Fruit fly (Drosophila melanogaster): ENCODE measurements around the gene CG4766.
A peak's percentile ranks its signal among the peaks of the same experiment; 100 is the strongest.

The CG4766 gene

DNA sequence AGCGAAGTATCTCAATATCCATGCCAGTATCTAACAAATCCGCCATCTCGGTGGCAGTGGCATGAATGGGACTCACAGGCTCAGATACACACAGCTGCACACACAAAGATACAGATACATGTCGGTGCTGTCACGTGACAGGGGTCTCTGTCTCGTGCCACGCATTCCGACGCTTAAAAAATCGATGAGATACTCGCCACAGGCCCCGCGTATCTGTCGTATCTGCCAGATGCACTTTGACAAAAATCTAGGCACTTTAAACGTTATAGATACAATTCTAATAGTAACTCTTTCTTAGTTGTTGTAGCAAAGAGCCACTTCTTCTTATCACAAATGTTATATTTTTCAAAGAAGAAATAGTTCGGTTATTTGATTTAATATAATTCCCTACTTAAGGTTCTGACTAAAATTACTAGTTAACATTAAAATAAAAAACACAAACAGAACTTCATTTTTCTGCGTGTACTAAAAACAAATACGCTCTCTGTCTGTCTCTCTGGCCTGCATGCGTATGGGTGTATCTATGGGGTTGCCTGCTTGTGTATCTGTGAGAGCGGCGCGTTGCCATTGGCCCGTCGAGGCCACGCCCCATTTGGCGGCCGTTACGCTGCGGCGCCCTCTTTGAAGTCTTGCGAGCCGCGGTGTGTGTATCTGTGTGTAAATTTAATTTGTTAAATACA is at the start of gene CG4766 (continued):
- peak; percentile 59 for TF ChIP-seq Deaf1 (tag; optimal IDR thresholded peaks at IDR 0.05)
- TF ChIP-seq Ets65A (GFP tag): peak; percentile 84
- peak; percentile 52; the same call in 1 of the 2 replicates for TF ChIP-seq ro (GFP tag; IDR thresholded peaks at IDR 0.05)
- peak; percentile 69 for TF ChIP-seq ac (GFP tag; optimal IDR thresholded peaks at IDR 0.05)
- TF ChIP-seq ewg (GFP tag; optimal IDR thresholded peaks at IDR 0.05): peak; percentile 77
- peak; percentile 21 for TF ChIP-seq Kr (GFP tag; optimal IDR thresholded peaks at IDR 0.05)
- peak; percentile 72 for TF ChIP-seq CG12155 (GFP tag; optimal IDR thresholded peaks at IDR 0.05)
- TF ChIP-seq CG6765 (GFP tag; optimal IDR thresholded peaks at IDR 0.05): peak; percentile 60
- peak; percentile 48 for TF ChIP-seq CG3065 (GFP tag; optimal IDR thresholded peaks at IDR 0.05)
- peak; percentile 62; the same call in 1 of the 2 replicates for TF ChIP-seq esg (GFP tag; conservative IDR thresholded peaks at IDR 0.05)
- peak; percentile 57; the same call in 1 of the 2 replicates for TF ChIP-seq sens-2 (GFP tag; IDR thresholded peaks at IDR 0.05)
- TF ChIP-seq cato (GFP tag; optimal IDR thresholded peaks at IDR 0.05; ENCODE audit: borderline replicate concordance): peak; percentile 69
- TF ChIP-seq Stat92E (GFP tag; optimal IDR thresholded peaks at IDR 0.05): peak in 1 of 3 experiments; percentile 48
- TF ChIP-seq CG43689 (GFP tag; IDR thresholded peaks at IDR 0.05): 0 out of 2 replicates have a peak, but pooled peaks have one; percentile 22
- peak; percentile 56; the same call in 1 of the 3 replicates for TF ChIP-seq CG2199 (GFP tag; IDR thresholded peaks at IDR 0.05)
- TF ChIP-seq ssp (GFP tag; IDR thresholded peaks at IDR 0.05): peak; percentile 62
- 0 out of 2 replicates have a peak, but pooled peaks have one; percentile 31 for TF ChIP-seq CG10321 (GFP tag; IDR thresholded peaks at IDR 0.05)
- peak; percentile 94 for TF ChIP-seq CG33557 (GFP tag; optimal IDR thresholded peaks at IDR 0.05)
- no peak for TF ChIP-seq Scr (GFP tag; IDR thresholded peaks at IDR 0.05; ENCODE audit: partially characterized antibody)
- no peak for TF ChIP-seq Rx (GFP tag; IDR thresholded peaks at IDR 0.05)
- TF ChIP-seq dm (GFP tag; optimal IDR thresholded peaks at IDR 0.05): peak; percentile 68
- peak; percentile 92 for TF ChIP-seq CG9727 (GFP tag; optimal IDR thresholded peaks at IDR 0.05)
- peak; percentile 85 for TF ChIP-seq CG1602 (GFP tag; optimal IDR thresholded peaks at IDR 0.05)
- no peak for TF ChIP-seq Hey (tag; optimal IDR thresholded peaks at IDR 0.05)
- peak; percentile 61 for TF ChIP-seq Jarid2 (GFP tag; optimal IDR thresholded peaks at IDR 0.05)
- TF ChIP-seq grn (GFP tag; optimal IDR thresholded peaks at IDR 0.05): peak; percentile 73
- peak; percentile 63 for TF ChIP-seq CG12942 (GFP tag; optimal IDR thresholded peaks at IDR 0.05)
- TF ChIP-seq Chrac-16 (GFP tag; optimal IDR thresholded peaks at IDR 0.05): peak; percentile 86
- no peak for TF ChIP-seq toy (GFP tag; IDR thresholded peaks at IDR 0.05)
- TF ChIP-seq ara (GFP tag; IDR thresholded peaks at IDR 0.05): peak; percentile 80
- TF ChIP-seq da (GFP tag; optimal IDR thresholded peaks at IDR 0.05): peak; percentile 52
- TF ChIP-seq Lim3 (GFP tag; IDR thresholded peaks at IDR 0.05): no peak; the same call in 1 of the 2 replicates
- TF ChIP-seq Doc3 (GFP tag; IDR thresholded peaks at IDR 0.05; ENCODE audit: partially characterized antibody): no peak
- peak; percentile 74 for TF ChIP-seq Hmx (GFP tag; optimal IDR thresholded peaks at IDR 0.05)
- peak; percentile 97 for TF ChIP-seq Nf-YC (tag; optimal IDR thresholded peaks at IDR 0.05)
- peak; percentile 86 for TF ChIP-seq CG4404 (GFP tag; IDR thresholded peaks at IDR 0.05)
- peak; percentile 29 for TF ChIP-seq CG15514 (GFP tag; optimal IDR thresholded peaks at IDR 0.05)
- TF ChIP-seq CG17829 (tag; optimal IDR thresholded peaks at IDR 0.05): peak; percentile 93
- peak; percentile 32; the same call in 1 of the 3 replicates for TF ChIP-seq B-H1 (GFP tag; IDR thresholded peaks at IDR 0.05)
- peak; percentile 40 for TF ChIP-seq CG7987 (GFP tag; optimal IDR thresholded peaks at IDR 0.05)
- peak; percentile 69 for TF ChIP-seq E2f2 (GFP tag; IDR thresholded peaks at IDR 0.05)
- peak; percentile 36 for TF ChIP-seq CG13894 (tag; optimal IDR thresholded peaks at IDR 0.05)
- peak; percentile 60 for TF ChIP-seq corto (GFP tag; optimal IDR thresholded peaks at IDR 0.05)
- TF ChIP-seq zen (tag; optimal IDR thresholded peaks at IDR 0.05): peak; percentile 88
- TF ChIP-seq CG15073 (GFP tag; optimal IDR thresholded peaks at IDR 0.05): peak; percentile 51
- TF ChIP-seq Dref (GFP tag; IDR thresholded peaks at IDR 0.05): no peak
- peak; percentile 86 for TF ChIP-seq CG15601 (tag; optimal IDR thresholded peaks at IDR 0.05)
- TF ChIP-seq cad (GFP tag; optimal IDR thresholded peaks at IDR 0.05): no peak
- peak; percentile 40; the same call in 1 of the 2 replicates for TF ChIP-seq CG31224 (GFP tag; IDR thresholded peaks at IDR 0.05)

Measured in whole organism, embryonic.